Fruit fly (Drosophila melanogaster): ENCODE measurements around the gene nompB.
A peak's percentile ranks its signal among the peaks of the same experiment; 100 is the strongest.

DNA sequence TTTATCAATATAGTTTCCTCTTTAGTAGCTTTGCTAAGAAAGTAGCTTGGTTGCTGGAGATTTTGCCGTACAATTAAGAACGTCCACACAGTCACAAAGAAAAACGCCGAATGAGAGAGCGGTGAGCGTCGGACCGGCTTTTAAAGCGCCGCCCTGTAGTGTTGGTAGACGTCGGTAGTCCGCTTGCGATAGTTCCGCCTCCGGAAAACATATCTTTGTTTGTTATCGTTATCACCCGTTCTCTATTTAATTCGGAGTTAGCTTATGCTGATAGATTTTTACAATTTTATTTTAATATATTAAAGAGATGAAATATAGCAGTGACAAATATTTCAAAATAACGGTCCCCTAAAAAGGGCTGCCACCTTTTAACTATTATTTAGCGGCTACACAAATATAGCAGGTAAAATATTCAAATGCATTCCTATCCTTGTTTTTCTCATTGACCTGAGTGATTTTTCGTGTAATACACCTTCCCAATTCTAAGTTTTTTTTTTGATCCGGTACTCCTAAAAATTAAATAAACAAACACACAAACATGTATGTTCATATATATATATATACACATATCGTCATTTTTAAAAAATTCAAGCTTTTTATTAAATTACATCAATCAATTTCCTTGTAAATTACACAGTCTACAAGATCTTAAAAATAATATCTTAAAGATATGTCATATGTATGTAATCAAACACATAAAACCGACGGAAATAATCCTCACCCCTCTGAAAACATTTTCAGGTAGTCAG, 40.8 kb upstream of the nompB start, which contains the start of gene Df31:
- TF ChIP-seq CG8478 (optimal IDR thresholded peaks at IDR 0.05) (no peak), CTCF (optimal IDR thresholded peaks at IDR 0.05) (peak in 1 of 2 experiments; percentile 16)
